Worm (Caenorhabditis elegans) whole organism, L1 larva: ENCODE data around the gene ZK354.6.
A peak's percentile ranks its signal among the peaks of the same experiment; 100 is the strongest.
"Not testable (repeated sequence)": the region's sequence is repeated elsewhere in the genome, so short reads cannot be mapped to it uniquely, and the experiment has no call there.

Source experiments
- Y116A8C.19 ChIP-seq: sonication (generic microtip); optimal IDR thresholded peaks from 2 replicates; lab custom pipeline; 2016; ENCODE audit warnings: missing compliant biosample characterization, missing genetic modification characterization, borderline replicate concordance
- aha-1 ChIP-seq: fragments of 150-350 bp; optimal IDR thresholded peaks from 2 replicates; lab custom pipeline; 2014; ENCODE audit warnings: missing biosample characterization, missing genetic modification characterization
- alr-1 ChIP-seq: fragments of 200-800 bp; sonication (Bioruptor generic); optimal IDR thresholded peaks from 2 replicates; lab custom pipeline; 2018; ENCODE audit warnings: borderline replicate concordance, mild to moderate bottlenecking, missing genetic modification characterization, missing compliant biosample characterization
- dpl-1 ChIP-seq, 3 experiments: fragments of 150-350 bp in 2 of 3; sonication (generic microtip) in 1 of 3; optimal IDR thresholded peaks; 2 replicates each; lab custom pipeline; 2014 to 2017; ENCODE audit warnings: missing biosample characterization in 3 of 3, missing genetic modification characterization in 3 of 3, missing genetic modification reagents in 3 of 3
- dsc-1 ChIP-seq: sonication (generic microtip); optimal IDR thresholded peaks from 2 replicates; lab custom pipeline; 2016; ENCODE audit warnings: mild to moderate bottlenecking, missing genetic modification characterization, missing compliant biosample characterization
- egl-13 ChIP-seq: sonication (generic microtip); optimal IDR thresholded peaks from 2 replicates; lab custom pipeline; 2016; ENCODE audit warnings: missing genotype, missing genetic modification reagents, missing genetic modification characterization, missing compliant biosample characterization
- elt-2 ChIP-seq: sonication (generic microtip); optimal IDR thresholded peaks from 2 replicates; lab custom pipeline; 2016; ENCODE audit warnings: missing genetic modification characterization, mild to moderate bottlenecking, inconsistent platforms, missing compliant biosample characterization, missing genetic modification reagents
- isw-1 ChIP-seq: fragments of 200-800 bp; sonication (Bioruptor generic); IDR thresholded peaks from 2 replicates; pipeline ENCODE4 v1.3.6; 2022; ENCODE audit warnings: missing genetic modification characterization, missing compliant biosample characterization
- lin-15B ChIP-seq: fragments of 150-350 bp; sonication (generic microtip); optimal IDR thresholded peaks from 3 replicates; lab custom pipeline; 2014; ENCODE audit warnings: missing biosample characterization, missing genetic modification characterization
- lir-3 ChIP-seq: sonication (generic microtip); optimal IDR thresholded peaks from 2 replicates; lab custom pipeline; 2016; ENCODE audit warnings: mild to moderate bottlenecking, missing genetic modification characterization, moderate library complexity, missing compliant biosample characterization; ENCODE audit not compliant: poor library complexity
- lsy-2 ChIP-seq, 2 experiments: fragments of 150-350 bp; optimal IDR thresholded peaks; 2 replicates each; lab custom pipeline; 2014; ENCODE audit warnings: missing biosample characterization in 2 of 2, missing genetic modification characterization in 2 of 2
- nhr-19 ChIP-seq: fragments of 200-800 bp; sonication (Bioruptor generic); conservative IDR thresholded peaks from 2 replicates; pipeline ENCODE4 v1.3.6; 2022; ENCODE audit warnings: missing genetic modification characterization, missing compliant biosample characterization
- nhr-47 ChIP-seq: sonication (generic microtip); optimal IDR thresholded peaks from 2 replicates; lab custom pipeline; 2016; ENCODE audit warnings: mild to moderate bottlenecking, missing genetic modification characterization, moderate library complexity, missing compliant biosample characterization
- snpc-4 ChIP-seq: fragments of 150-350 bp; optimal IDR thresholded peaks from 2 replicates; lab custom pipeline; 2014; ENCODE audit warnings: missing biosample characterization, missing genetic modification characterization
- unc-130 ChIP-seq: fragments of 150-350 bp; optimal IDR thresholded peaks from 2 replicates; lab custom pipeline; 2017; ENCODE audit warnings: missing biosample characterization, missing genetic modification characterization, inconsistent platforms
- ztf-4 ChIP-seq: fragments of 150-350 bp; optimal IDR thresholded peaks from 2 replicates; lab custom pipeline; 2014; ENCODE audit warnings: missing biosample characterization, missing genetic modification characterization

Gene ZK354.6

ce11 chrIV:5264700-5265210 lies 32.6 kb downstream of the ZK354.6 start:
- TF ChIP-seq nhr-19 (GFP tag; lab: Robert Waterston, UW) (peak; percentile 70), snpc-4 (peak; percentile 85), elt-2 (peak; percentile 1), nhr-47 (peak; percentile 25)
- TF ChIP-seq, all 84 proteins: peak for 4; not testable (repeated sequence) for 80

- peak; percentile 52 for TF ChIP-seq nhr-19 (GFP tag; lab: Robert Waterston, UW)
Observed at ce11 chrIV:5261786-5262185, 35.5 kb downstream of the ZK354.6 start.

- not testable (repeated sequence) for TF ChIP-seq unc-130, aha-1, lin-15B (tag; lab: Kevin White, UChicago)
Observed at ce11 chrIV:5260289-5260688, 37.0 kb downstream of the ZK354.6 start, which contains the start of gene msp-19. msp-19 (plus strand) TSS chrIV:5260589.

ce11 chrIV:5258385-5258784 lies 39.0 kb downstream of the ZK354.6 start, which contains the start of gene ttbk-2.1:
ttbk-2.1 (plus strand) TSS chrIV:5258685.
- TF ChIP-seq egl-13 (tag; lab: Kevin White, UChicago); lsy-2 (tag; optimal IDR thresholded peaks at IDR 0.05; lab: Kevin White, UChicago); ztf-4: not testable (repeated sequence)

ce11 chrIV:5256731-5257130 lies 40.6 kb downstream of the ZK354.6 start, which contains the start of gene F36H12.9:
F36H12.9 (plus strand) TSS chrIV:5257031.
- not testable (repeated sequence) for TF ChIP-seq alr-1 (tag; lab: Kevin White, UChicago); Y116A8C.19 (tag; lab: Kevin White, UChicago); dpl-1 (GFP tag; optimal IDR thresholded peaks at IDR 0.05; lab: Kevin White, UChicago)
- TF ChIP-seq, all 84 proteins: peak for 0; not testable (repeated sequence) for 84

ce11 chrIV:5254678-5255077 lies 42.7 kb downstream of the ZK354.6 start, which contains the start of gene F36H12.10:
F36H12.10 (minus strand) TSS chrIV:5254778.
- not testable (repeated sequence) for TF ChIP-seq isw-1 (GFP tag; lab: Robert Waterston, UW); dsc-1; lir-3
